Worm (Caenorhabditis elegans): ENCODE results near the gene srt-49.

Gene srt-49

DNA sequence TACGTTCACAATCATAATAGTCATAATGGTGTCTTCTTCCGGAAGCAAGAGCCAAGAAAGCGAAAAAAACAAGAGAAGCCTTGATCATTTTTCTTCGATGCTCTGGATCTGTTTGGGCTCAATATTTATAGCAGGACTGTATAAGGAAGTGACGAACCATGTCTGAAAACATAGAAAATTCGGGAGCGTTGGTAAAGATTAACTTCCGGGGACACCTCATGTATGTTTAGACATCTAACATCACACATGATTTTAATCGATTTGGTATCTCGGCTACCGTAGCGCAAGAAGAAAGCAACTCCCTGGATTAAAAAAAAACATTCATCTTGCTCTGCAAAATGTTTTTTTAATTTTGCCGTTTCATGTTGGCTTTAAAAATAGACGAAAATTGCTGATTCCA is 27.8 kb upstream of the srt-49 start, which contains the start of gene clec-190:
Gene clec-190, minus strand, starts transcription at position 101 of the 400 bp plus-strand sequence.
- TF ChIP-seq mls-2 (tag; optimal IDR thresholded peaks at IDR 0.05) (no peak), lsy-2 (tag; optimal IDR thresholded peaks at IDR 0.05) (no peak), unc-62 (GFP tag; optimal IDR thresholded peaks at IDR 0.05) (no peak), ham-2 (GFP tag; optimal IDR thresholded peaks at IDR 0.05) (no peak), ces-1 (GFP tag; optimal IDR thresholded peaks at IDR 0.05) (no peak), ceh-39 (tag; optimal IDR thresholded peaks at IDR 0.05) (no peak), lin-13 (tag; optimal IDR thresholded peaks at IDR 0.05) (no peak), nhr-76 (tag; optimal IDR thresholded peaks at IDR 0.05) (no peak), elt-1 (tag; optimal IDR thresholded peaks at IDR 0.05; ENCODE audit: borderline replicate concordance, insufficient read depth) (no peak), hlh-1 (tag; optimal IDR thresholded peaks at IDR 0.05) (no peak), mep-1 (tag; optimal IDR thresholded peaks at IDR 0.05) (no peak)

- no peak for TF ChIP-seq bed-3 (GFP tag; optimal IDR thresholded peaks at IDR 0.05)
- TF ChIP-seq nhr-28 (tag; optimal IDR thresholded peaks at IDR 0.05) = no peak
- no peak for TF ChIP-seq ham-2 (GFP tag; optimal IDR thresholded peaks at IDR 0.05)
- TF ChIP-seq lsy-2 (tag; optimal IDR thresholded peaks at IDR 0.05) = no peak
- no peak for TF ChIP-seq zip-8 (tag; optimal IDR thresholded peaks at IDR 0.05)
Observed at ce11 chrIV:15122882-15123281, 24.7 kb upstream of the srt-49 start, which contains the start of gene M199.7. Gene M199.7 (plus strand): TSS chrIV:15123182.

ce11 chrIV:15120746-15121145 is 22.6 kb upstream of the srt-49 start, which contains the start of gene clec-189:
Gene clec-189 (plus strand): TSS chrIV:15120837.
- no peak for TF ChIP-seq unc-62 (GFP tag; optimal IDR thresholded peaks at IDR 0.05)
- no peak for TF ChIP-seq nhr-12 (tag; optimal IDR thresholded peaks at IDR 0.05)
- TF ChIP-seq ztf-11 (tag; optimal IDR thresholded peaks at IDR 0.05) = no peak
- TF ChIP-seq lsy-2 (tag; optimal IDR thresholded peaks at IDR 0.05) = no peak
- TF ChIP-seq nhr-28 (tag; optimal IDR thresholded peaks at IDR 0.05) = no peak
- no peak for TF ChIP-seq nhr-2 (tag; optimal IDR thresholded peaks at IDR 0.05)
- no peak for TF ChIP-seq lin-32 (GFP tag; optimal IDR thresholded peaks at IDR 0.05)
- TF ChIP-seq ceh-39 (tag; optimal IDR thresholded peaks at IDR 0.05) = no peak
- no peak for TF ChIP-seq mep-1 (tag; optimal IDR thresholded peaks at IDR 0.05)
- TF ChIP-seq cnd-1 (tag; optimal IDR thresholded peaks at IDR 0.05) = no peak
- no peak for TF ChIP-seq nhr-237 (tag; optimal IDR thresholded peaks at IDR 0.05)

DNA sequence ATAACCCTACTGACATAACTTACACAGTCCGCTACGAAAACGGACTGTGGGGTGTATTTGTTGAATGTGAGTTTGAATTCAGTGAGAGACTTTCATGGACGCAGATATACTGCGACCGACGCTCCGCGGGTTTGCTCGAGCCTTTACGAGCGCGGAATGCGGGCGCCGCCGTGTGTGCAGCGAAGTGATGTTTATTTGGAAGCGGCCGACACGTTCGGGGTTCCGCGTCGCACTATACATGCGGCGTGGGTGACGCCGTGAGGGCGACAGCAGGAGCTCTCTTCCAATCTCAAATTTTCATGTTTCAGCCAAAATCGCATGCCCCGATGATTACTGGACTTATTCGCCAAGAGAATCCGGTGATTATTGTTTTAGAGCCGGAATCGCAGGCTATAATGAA is 21.1 kb upstream of the srt-49 start:
- TF ChIP-seq tbx-8 (GFP tag; optimal IDR thresholded peaks at IDR 0.05) (no peak), ham-2 (GFP tag; optimal IDR thresholded peaks at IDR 0.05) (no peak), ces-1 (GFP tag; optimal IDR thresholded peaks at IDR 0.05) (no peak), drap-1 (GFP tag; optimal IDR thresholded peaks at IDR 0.05) (no peak), nhr-237 (tag; optimal IDR thresholded peaks at IDR 0.05) (no peak), elt-1 (tag; optimal IDR thresholded peaks at IDR 0.05; ENCODE audit: borderline replicate concordance, insufficient read depth) (no peak), ceh-83 (GFP tag; optimal IDR thresholded peaks at IDR 0.05) (no peak), nhr-28 (tag; optimal IDR thresholded peaks at IDR 0.05) (no peak), cnd-1 (tag; optimal IDR thresholded peaks at IDR 0.05) (no peak), lsy-2 (tag; optimal IDR thresholded peaks at IDR 0.05) (no peak), lin-32 (GFP tag; optimal IDR thresholded peaks at IDR 0.05) (no peak), blmp-1 (tag; optimal IDR thresholded peaks at IDR 0.05) (no peak)

DNA sequence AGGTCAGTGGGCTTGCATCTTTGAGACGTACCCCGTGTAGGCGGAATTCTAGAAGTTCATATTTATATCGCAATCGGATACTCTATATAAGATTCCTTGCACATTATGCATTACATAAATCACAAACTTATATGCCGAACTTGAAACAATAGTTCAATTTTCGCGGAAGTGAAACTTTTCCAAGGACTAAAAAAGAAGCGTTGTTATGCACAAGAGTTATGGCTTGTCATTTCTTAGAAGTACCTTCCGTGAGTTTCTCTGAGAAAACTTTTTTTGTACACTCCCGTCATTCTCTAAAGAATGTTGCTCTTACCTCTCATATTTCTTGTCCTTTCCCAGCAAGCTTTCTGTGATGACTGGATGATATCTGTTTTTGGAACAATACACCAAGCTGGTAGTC is 20.2 kb upstream of the srt-49 start, which contains the start of gene M199.136:
Gene M199.136, plus strand, starts transcription at position 301 of the 400 bp plus-strand sequence.
- TF ChIP-seq cnd-1 (tag; optimal IDR thresholded peaks at IDR 0.05) (no peak), nhr-2 (tag; optimal IDR thresholded peaks at IDR 0.05) (no peak), ceh-83 (GFP tag; optimal IDR thresholded peaks at IDR 0.05) (no peak), snpc-4 (tag; optimal IDR thresholded peaks at IDR 0.05) (no peak), lin-32 (GFP tag; optimal IDR thresholded peaks at IDR 0.05) (no peak), ces-1 (GFP tag; optimal IDR thresholded peaks at IDR 0.05) (no peak), tbx-8 (GFP tag; optimal IDR thresholded peaks at IDR 0.05) (no peak), ztf-11 (tag; optimal IDR thresholded peaks at IDR 0.05) (no peak), blmp-1 (tag; optimal IDR thresholded peaks at IDR 0.05) (no peak), elt-1 (tag; optimal IDR thresholded peaks at IDR 0.05; ENCODE audit: borderline replicate concordance, insufficient read depth) (no peak), flh-1 (GFP tag; optimal IDR thresholded peaks at IDR 0.05) (no peak)

DNA sequence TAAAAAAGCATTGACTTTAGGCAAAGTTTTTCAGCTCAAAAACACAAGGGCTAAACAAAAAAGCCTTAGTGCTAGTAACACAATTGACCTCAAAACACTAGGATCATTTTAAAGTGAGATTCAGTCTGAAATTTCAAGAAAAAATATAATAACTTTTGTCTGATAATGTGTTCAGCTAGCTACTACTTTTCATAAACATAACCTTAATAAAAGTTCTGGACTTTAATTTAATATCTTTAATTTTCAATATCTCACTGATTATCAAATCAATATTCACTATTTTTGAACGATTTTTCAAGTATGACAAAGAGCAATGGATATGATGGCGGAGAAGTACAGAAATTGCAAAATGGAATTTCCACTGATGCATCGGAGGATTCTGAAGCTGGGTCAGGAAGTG is 16.1 kb upstream of the srt-49 start, which contains the start of gene M199.135:
Gene M199.135, plus strand, starts transcription at position 301 of the 400 bp plus-strand sequence.
- TF ChIP-seq flh-1 (GFP tag; optimal IDR thresholded peaks at IDR 0.05) = no peak
- TF ChIP-seq sptf-1 (tag; optimal IDR thresholded peaks at IDR 0.05) = no peak
- no peak for TF ChIP-seq unc-120 (tag; optimal IDR thresholded peaks at IDR 0.05; ENCODE audit: poor library complexity, severe bottlenecking)
- TF ChIP-seq cnd-1 (tag; optimal IDR thresholded peaks at IDR 0.05) = no peak
- no peak for TF ChIP-seq hlh-1 (tag; optimal IDR thresholded peaks at IDR 0.05)
- TF ChIP-seq ces-1 (GFP tag; optimal IDR thresholded peaks at IDR 0.05) = no peak
- no peak for TF ChIP-seq snpc-4 (tag; optimal IDR thresholded peaks at IDR 0.05)
- TF ChIP-seq ceh-83 (GFP tag; optimal IDR thresholded peaks at IDR 0.05) = no peak
- no peak for TF ChIP-seq elt-3 (tag; optimal IDR thresholded peaks at IDR 0.05)
- TF ChIP-seq zip-8 (tag; optimal IDR thresholded peaks at IDR 0.05) = no peak
- TF ChIP-seq elt-1 (tag; optimal IDR thresholded peaks at IDR 0.05; ENCODE audit: borderline replicate concordance, insufficient read depth) = no peak
- no peak for TF ChIP-seq lsy-2 (tag; optimal IDR thresholded peaks at IDR 0.05)
- no peak for TF ChIP-seq nhr-2 (tag; optimal IDR thresholded peaks at IDR 0.05)
- no peak for TF ChIP-seq ztf-11 (tag; optimal IDR thresholded peaks at IDR 0.05)
